Fruit fly (Drosophila melanogaster) whole organism, embryonic: ENCODE results near the gene CG7058.

Experiments
- ATbp ChIP-seq: fragments of 200-800 bp; sonication (Bioruptor generic); optimal IDR thresholded peaks from 2 replicates; lab custom pipeline; 2017; ENCODE audit warnings: missing biosample characterization, mild to moderate bottlenecking, missing genetic modification characterization, missing genetic modification reagents
- CG12219 ChIP-seq: fragments of 200-800 bp; sonication (Bioruptor generic); optimal IDR thresholded peaks from 3 replicates; lab custom pipeline; 2018; ENCODE audit warnings: missing biosample characterization, mild to moderate bottlenecking, missing genetic modification characterization
- CG13894 ChIP-seq: fragments of 200-800 bp; sonication (Bioruptor generic); optimal IDR thresholded peaks from 3 replicates; lab custom pipeline; 2018; ENCODE audit warnings: missing biosample characterization, mild to moderate bottlenecking, missing genetic modification characterization, moderate library complexity
- CG17612 ChIP-seq: fragments of 200-800 bp; sonication (Bioruptor generic); IDR thresholded peaks from 2 replicates; pipeline ENCODE4 v1.3.6; 2022; ENCODE audit warnings: missing biosample characterization, missing genetic modification characterization
- CG1792 ChIP-seq: fragments of 200-800 bp; sonication (Bioruptor generic); optimal IDR thresholded peaks from 2 replicates; lab custom pipeline; 2016; ENCODE audit warnings: missing biosample characterization, missing genetic modification characterization
- CG18599 ChIP-seq: fragments of 200-800 bp; sonication (Bioruptor generic); optimal IDR thresholded peaks from 3 replicates; lab custom pipeline; 2017; ENCODE audit warnings: missing biosample characterization, missing genetic modification characterization, mild to moderate bottlenecking, moderate library complexity, missing genetic modification reagents
- CG2129 ChIP-seq: fragments of 200-800 bp; sonication (Bioruptor generic); IDR thresholded peaks from 2 replicates; pipeline ENCODE4 v1.3.6; 2022; ENCODE audit warnings: missing biosample characterization, missing genetic modification characterization; ENCODE audit not compliant: partially characterized antibody
- CG30431 ChIP-seq: fragments of 200-800 bp; sonication (Bioruptor generic); optimal IDR thresholded peaks from 2 replicates; lab custom pipeline; 2017; ENCODE audit warnings: missing biosample characterization, missing genetic modification characterization
- CG3065 ChIP-seq: fragments of 200-800 bp; sonication (Bioruptor generic); optimal IDR thresholded peaks from 2 replicates; lab custom pipeline; 2016; ENCODE audit warnings: missing biosample characterization, missing genetic modification characterization
- CG33213 ChIP-seq: fragments of 200-800 bp; sonication (Bioruptor generic); optimal IDR thresholded peaks from 3 replicates; lab custom pipeline; 2016; ENCODE audit warnings: missing biosample characterization, missing genetic modification characterization
- CG3838 ChIP-seq: fragments of 200-800 bp; sonication (Bioruptor generic); optimal IDR thresholded peaks from 3 replicates; lab custom pipeline; 2016; ENCODE audit warnings: missing biosample characterization, missing genetic modification characterization
- CG42726 ChIP-seq: fragments of 200-800 bp; sonication (Bioruptor generic); IDR thresholded peaks from 2 replicates; pipeline ENCODE4 v1.3.6; 2022; ENCODE audit warnings: missing biosample characterization, missing genetic modification characterization; ENCODE audit not compliant: partially characterized antibody
- CG5953 ChIP-seq: fragments of 200-800 bp; sonication (Bioruptor generic); IDR thresholded peaks from 2 replicates; pipeline ENCODE4 v1.3.6; 2022; ENCODE audit warnings: missing biosample characterization, missing genetic modification characterization
- CG6791 ChIP-seq: fragments of 200-800 bp; sonication (Bioruptor generic); IDR thresholded peaks from 3 replicates; pipeline ENCODE4 v1.3.6; 2022; ENCODE audit warnings: missing biosample characterization, missing genetic modification characterization; ENCODE audit not compliant: partially characterized antibody
- CG8290 ChIP-seq, 3 experiments: fragments of 200-800 bp; sonication (Bioruptor generic); optimal IDR thresholded peaks; 2 replicates each; lab custom pipeline; 2016 to 2019; ENCODE audit warnings: missing biosample characterization in 3 of 3, missing genetic modification characterization in 3 of 3, mild to moderate bottlenecking in 2 of 3, moderate library complexity in 1 of 3
- CG9727 ChIP-seq: fragments of 200-800 bp; sonication (Bioruptor generic); optimal IDR thresholded peaks from 3 replicates; lab custom pipeline; 2017; ENCODE audit warnings: missing biosample characterization, mild to moderate bottlenecking, missing genetic modification characterization
- CG9932 ChIP-seq: fragments of 200-800 bp; sonication (Bioruptor generic); IDR thresholded peaks from 2 replicates; pipeline ENCODE4 v1.3.6; 2022; ENCODE audit warnings: missing biosample characterization, missing genetic modification characterization
- CoRest ChIP-seq: fragments of 200-800 bp; sonication (Bioruptor generic); optimal IDR thresholded peaks from 3 replicates; lab custom pipeline; 2018; ENCODE audit warnings: missing biosample characterization, mild to moderate bottlenecking, missing genetic modification characterization, moderate library complexity
- D19A ChIP-seq: fragments of 200-800 bp; optimal IDR thresholded peaks from 3 replicates; lab custom pipeline; 2019; ENCODE audit warnings: missing biosample characterization, mild to moderate bottlenecking, missing genetic modification characterization, moderate library complexity
- Dbx ChIP-seq: fragments of 200-800 bp; sonication (Bioruptor generic); IDR thresholded peaks from 3 replicates; pipeline ENCODE4 v1.3.6; 2022; ENCODE audit warnings: missing biosample characterization, missing genetic modification characterization
- Deaf1 ChIP-seq: fragments of 200-800 bp; optimal IDR thresholded peaks from 3 replicates; lab custom pipeline; 2019; ENCODE audit warnings: missing biosample characterization, mild to moderate bottlenecking, missing genetic modification characterization, moderate library complexity
- Drgx ChIP-seq: fragments of 200-800 bp; sonication (Bioruptor generic); IDR thresholded peaks from 2 replicates; pipeline ENCODE4 v1.3.6; 2022; ENCODE audit warnings: missing biosample characterization, missing genetic modification characterization
- Ets65A ChIP-seq: fragments of 200-800 bp; sonication (Bioruptor generic); peaks from one replicate; lab custom pipeline; 2016; ENCODE audit warnings: missing biosample characterization, missing genetic modification characterization
- GATAe ChIP-seq: fragments of 200-800 bp; sonication (Bioruptor generic); conservative IDR thresholded peaks from 2 replicates; pipeline ENCODE4 v1.3.6; 2022; ENCODE audit warnings: missing biosample characterization, missing genetic modification characterization
- HHEX ChIP-seq: fragments of 200-800 bp; sonication (Bioruptor generic); optimal IDR thresholded peaks from 3 replicates; lab custom pipeline; 2017; ENCODE audit warnings: missing biosample characterization, mild to moderate bottlenecking, missing genetic modification characterization, missing genetic modification reagents
- Hey ChIP-seq: fragments of 200-800 bp; sonication (Bioruptor generic); optimal IDR thresholded peaks from 3 replicates; lab custom pipeline; 2018; ENCODE audit warnings: missing biosample characterization, mild to moderate bottlenecking, missing genetic modification characterization
- Lhr ChIP-seq: fragments of 200-800 bp; sonication (Bioruptor generic); optimal IDR thresholded peaks from 3 replicates; lab custom pipeline; 2017; ENCODE audit warnings: mild to moderate bottlenecking, missing biosample characterization, missing genetic modification reagents, missing genetic modification characterization
- Neu2 ChIP-seq: fragments of 200-800 bp; sonication (Bioruptor generic); optimal IDR thresholded peaks from 3 replicates; lab custom pipeline; 2016; ENCODE audit warnings: missing biosample characterization, missing genetic modification characterization, borderline replicate concordance
- Opbp ChIP-seq: fragments of 200-800 bp; sonication (Bioruptor generic); IDR thresholded peaks from 3 replicates; pipeline ENCODE4 v1.3.6; 2022; ENCODE audit warnings: missing biosample characterization, missing genetic modification characterization; ENCODE audit not compliant: partially characterized antibody
- TFAM ChIP-seq: fragments of 200-800 bp; sonication (Bioruptor generic); optimal IDR thresholded peaks from 2 replicates; lab custom pipeline; 2017; ENCODE audit warnings: missing biosample characterization, missing genetic modification characterization, inconsistent platforms
- Xbp1 ChIP-seq: fragments of 200-800 bp; sonication (Bioruptor generic); optimal IDR thresholded peaks from 3 replicates; lab custom pipeline; 2016; ENCODE audit warnings: missing biosample characterization, mild to moderate bottlenecking, missing genetic modification characterization
- bigmax ChIP-seq: fragments of 200-800 bp; sonication (Bioruptor generic); optimal IDR thresholded peaks from 2 replicates; lab custom pipeline; 2018; ENCODE audit warnings: missing biosample characterization, mild to moderate bottlenecking, missing genetic modification characterization
- btn ChIP-seq: fragments of 200-800 bp; sonication (Bioruptor generic); optimal IDR thresholded peaks from 2 replicates; lab custom pipeline; 2016; ENCODE audit warnings: missing biosample characterization, missing genetic modification characterization
- cato ChIP-seq: fragments of 200-800 bp; sonication (Bioruptor generic); optimal IDR thresholded peaks from 2 replicates; lab custom pipeline; 2016; ENCODE audit warnings: missing biosample characterization, missing genetic modification characterization, borderline replicate concordance
- ewg ChIP-seq: fragments of 200-800 bp; sonication (Bioruptor generic); optimal IDR thresholded peaks from 3 replicates; lab custom pipeline; 2017; ENCODE audit warnings: mild to moderate bottlenecking, missing biosample characterization, missing genetic modification reagents, missing genetic modification characterization
- gfzf ChIP-seq: fragments of 200-800 bp; sonication (Bioruptor generic); optimal IDR thresholded peaks from 2 replicates; lab custom pipeline; 2016; ENCODE audit warnings: missing biosample characterization, mild to moderate bottlenecking, missing genetic modification characterization, moderate library complexity
- ind ChIP-seq: fragments of 200-800 bp; sonication (Bioruptor generic); optimal IDR thresholded peaks from 3 replicates; lab custom pipeline; 2016; ENCODE audit warnings: missing biosample characterization, missing genetic modification characterization
- inv ChIP-seq: fragments of 200-800 bp; sonication (Bioruptor generic); IDR thresholded peaks from 2 replicates; pipeline ENCODE4 v1.3.6; 2022; ENCODE audit warnings: missing biosample characterization, missing genetic modification characterization; ENCODE audit not compliant: partially characterized antibody
- knrl ChIP-seq: fragments of 200-800 bp; sonication (Bioruptor generic); IDR thresholded peaks from 3 replicates; pipeline ENCODE4 v1.3.6; 2022; ENCODE audit warnings: missing biosample characterization, missing genetic modification characterization; ENCODE audit not compliant: partially characterized antibody
- mirr ChIP-seq: fragments of 200-800 bp; sonication (Bioruptor generic); optimal IDR thresholded peaks from 3 replicates; lab custom pipeline; 2018; ENCODE audit warnings: missing biosample characterization, mild to moderate bottlenecking, missing genetic modification characterization
- pfk ChIP-seq: fragments of 200-800 bp; sonication (Bioruptor generic); optimal IDR thresholded peaks from 2 replicates; lab custom pipeline; 2018; ENCODE audit warnings: missing biosample characterization, mild to moderate bottlenecking, missing genetic modification characterization, moderate library complexity
- pzg ChIP-seq: fragments of 200-800 bp; sonication (Bioruptor generic); optimal IDR thresholded peaks from 3 replicates; lab custom pipeline; 2018; ENCODE audit warnings: missing biosample characterization, mild to moderate bottlenecking, missing genetic modification characterization, moderate library complexity
- ro ChIP-seq: fragments of 200-800 bp; sonication (Bioruptor generic); IDR thresholded peaks from 2 replicates; pipeline ENCODE4 v1.3.6; 2022; ENCODE audit warnings: missing biosample characterization, missing genetic modification characterization
- row ChIP-seq: fragments of 200-800 bp; sonication (Bioruptor generic); IDR thresholded peaks from 3 replicates; pipeline ENCODE4 v1.3.6; 2022; ENCODE audit warnings: missing biosample characterization, missing genetic modification characterization
- sima ChIP-seq: fragments of 200-800 bp; sonication (Bioruptor generic); optimal IDR thresholded peaks from 2 replicates; lab custom pipeline; 2016; ENCODE audit warnings: missing biosample characterization, missing genetic modification characterization
- tgo ChIP-seq: fragments of 200-800 bp; sonication (Bioruptor generic); IDR thresholded peaks from 3 replicates; pipeline ENCODE4 v1.3.6; 2022; ENCODE audit warnings: missing biosample characterization, missing genetic modification characterization
- usp ChIP-seq: fragments of >200 bp; optimal IDR thresholded peaks from 2 replicates; lab custom pipeline; 2017; ENCODE audit warnings: missing biosample characterization, missing genetic modification characterization
- wek ChIP-seq: fragments of 200-800 bp; sonication (Bioruptor generic); optimal IDR thresholded peaks from 3 replicates; lab custom pipeline; 2018; ENCODE audit warnings: missing biosample characterization, mild to moderate bottlenecking, missing genetic modification characterization, moderate library complexity
- wor ChIP-seq: fragments of 200-800 bp; sonication (Bioruptor generic); IDR thresholded peaks from 2 replicates; pipeline ENCODE4 v1.3.6; 2022; ENCODE audit warnings: missing biosample characterization, missing genetic modification characterization

CG7058 gene

dm6 chrX:18783417-18784123 lies 22.9 kb upstream of the CG7058 start, which contains the start of gene CG18259 (continued):
- TF ChIP-seq gfzf (GFP tag; lab: Kevin White, UChicago): peak; percentile 80
- no peak for TF ChIP-seq D19A (tag; lab: Kevin White, UChicago)
- TF ChIP-seq GATAe (GFP tag; lab: Robert Waterston, UW): no peak
- no peak for TF ChIP-seq CG30431
- TF ChIP-seq CG13894 (tag; lab: Kevin White, UChicago): no peak
- TF ChIP-seq Xbp1: peak; percentile 6
- TF ChIP-seq ewg (GFP tag; lab: Kevin White, UChicago): peak; percentile 61
- no peak for TF ChIP-seq wor (GFP tag; lab: Robert Waterston, UW)
- no peak for TF ChIP-seq ATbp (GFP tag; lab: Kevin White, UChicago)
- no peak for TF ChIP-seq tgo
- no peak for TF ChIP-seq wek (GFP tag; lab: Kevin White, UChicago)
- TF ChIP-seq HHEX (GFP tag; lab: Kevin White, UChicago): no peak
- no peak for TF ChIP-seq bigmax (GFP tag; lab: Kevin White, UChicago)
- no peak for TF ChIP-seq Hey (tag; lab: Kevin White, UChicago)
- TF ChIP-seq cato: no peak
- peak; percentile 63 for TF ChIP-seq Lhr (GFP tag; lab: Kevin White, UChicago)
- no peak for TF ChIP-seq TFAM (GFP tag; lab: Kevin White, UChicago)
- no peak for TF ChIP-seq CG1792 (GFP tag; lab: Kevin White, UChicago)
- TF ChIP-seq pfk (GFP tag; lab: Kevin White, UChicago): no peak
- TF ChIP-seq usp (GFP tag; lab: Kevin White, UChicago): no peak
- no peak for TF ChIP-seq CG17612 (GFP tag; lab: Robert Waterston, UW)
- TF ChIP-seq sima (GFP tag; lab: Kevin White, UChicago): no peak
- TF ChIP-seq CG5953 (GFP tag; lab: Robert Waterston, UW): no peak
- TF ChIP-seq CG18599 (GFP tag; lab: Kevin White, UChicago): no peak
- peak; percentile 84 for TF ChIP-seq inv (GFP tag; lab: Robert Waterston, UW)
- no peak for TF ChIP-seq CG9727 (GFP tag; lab: Kevin White, UChicago)
- TF ChIP-seq CG3838: no peak
- TF ChIP-seq CG42726 (GFP tag; lab: Robert Waterston, UW): peak; percentile 54
- peak; percentile 70; the same call in 2 of the 3 replicates for TF ChIP-seq Opbp (GFP tag; lab: Robert Waterston, UW)
- TF ChIP-seq Dbx (GFP tag; lab: Robert Waterston, UW): no peak
- no peak for TF ChIP-seq ind (GFP tag; lab: Kevin White, UChicago)
- TF ChIP-seq CG33213 (GFP tag; lab: Kevin White, UChicago): peak; percentile 2
- no peak for TF ChIP-seq Ets65A (GFP tag; lab: Kevin White, UChicago)
- no peak for TF ChIP-seq CG8290 (GFP tag; optimal IDR thresholded peaks at IDR 0.05; lab: Kevin White, UChicago)
- TF ChIP-seq CG8290 (tag; optimal IDR thresholded peaks at IDR 0.05; lab: Kevin White, UChicago): no peak
- no peak for TF ChIP-seq CG3065
- no peak for TF ChIP-seq Deaf1

- TF ChIP-seq CG12219: no peak
- TF ChIP-seq mirr: no peak
- TF ChIP-seq knrl (GFP tag; lab: Robert Waterston, UW): peak; percentile 90
- no peak for TF ChIP-seq ro
- TF ChIP-seq pzg (GFP tag; lab: Kevin White, UChicago): peak; percentile 78
- peak; percentile 47; the same call in 1 of the 2 replicates for TF ChIP-seq CG2129 (GFP tag; lab: Robert Waterston, UW)
- peak; percentile 64 for TF ChIP-seq CG6791 (GFP tag; lab: Robert Waterston, UW)
- TF ChIP-seq Drgx: no peak
- peak; percentile 46; the same call in 1 of the 2 replicates for TF ChIP-seq CG9932
- TF ChIP-seq CoRest (tag; lab: Kevin White, UChicago): peak; percentile 44
- TF ChIP-seq row (GFP tag; lab: Robert Waterston, UW): peak; percentile 76
- TF ChIP-seq Neu2 (GFP tag; lab: Kevin White, UChicago): no peak
- TF ChIP-seq btn (GFP tag; lab: Kevin White, UChicago): no peak
Observed at dm6 chrX:18788143-18788745, 18.2 kb upstream of the CG7058 start, which contains the start of the genes CG6961 and S6KL. CG6961 (minus strand) TSS chrX:18788210. S6KL (plus strand) TSS chrX:18788464.
